Worm (Caenorhabditis elegans) whole organism, young adult: ENCODE measurements around the gene C17E7.9.
A peak's percentile ranks its signal among the peaks of the same experiment; 100 is the strongest.

Experiments
- B0261.1 ChIP-seq: sonication (generic microtip); optimal IDR thresholded peaks from 2 replicates; lab custom pipeline; 2016; ENCODE audit warnings: mild to moderate bottlenecking, missing genetic modification characterization, moderate library complexity, missing compliant biosample characterization
- C06A6.2 ChIP-seq: fragments of 200-800 bp; sonication (Bioruptor generic); conservative IDR thresholded peaks from 2 replicates; pipeline ENCODE4 v1.3.6; 2022; ENCODE audit warnings: missing genetic modification characterization, missing compliant biosample characterization
- F22D6.2 ChIP-seq: sonication (generic microtip); optimal IDR thresholded peaks from 2 replicates; lab custom pipeline; 2016; ENCODE audit warnings: mild to moderate bottlenecking, missing genetic modification characterization, missing compliant biosample characterization
- F37B4.10 ChIP-seq: fragments of 200-800 bp; sonication (Bioruptor generic); IDR thresholded peaks from 2 replicates; pipeline ENCODE4 v1.3.6; 2022; ENCODE audit warnings: missing genetic modification characterization, missing compliant biosample characterization
- K11D2.4 ChIP-seq: fragments of 200-800 bp; sonication (Bioruptor generic); IDR thresholded peaks from 2 replicates; pipeline ENCODE4 v1.3.6; 2022; ENCODE audit warnings: missing genetic modification reagents, missing genetic modification characterization, missing compliant biosample characterization
- Y53F4B.3 ChIP-seq: fragments of 200-800 bp; sonication (Bioruptor generic); IDR thresholded peaks from 2 replicates; pipeline ENCODE4 v1.3.6; 2022; ENCODE audit warnings: missing genetic modification reagents, missing genetic modification characterization, missing compliant biosample characterization
- athp-1 ChIP-seq: sonication (generic microtip); optimal IDR thresholded peaks from 2 replicates; lab custom pipeline; 2017; ENCODE audit warnings: mild to moderate bottlenecking, missing genetic modification characterization, missing compliant biosample characterization
- cebp-1 ChIP-seq, 2 experiments: fragments of 200-800 bp in 1 of 2; sonication (Bioruptor generic) in 1 of 2; sonication (generic microtip) in 1 of 2; IDR thresholded peaks in 1 of 2; optimal IDR thresholded peaks in 1 of 2; 2 replicates each; pipeline versions ENCODE4 v1.3.6 to Lab custom; 2017 to 2022; ENCODE audit warnings: missing compliant biosample characterization in 2 of 2, missing genetic modification characterization in 2 of 2, mild to moderate bottlenecking in 1 of 2, missing genetic modification reagents in 1 of 2, moderate library complexity in 1 of 2
- cebp-2 ChIP-seq: fragments of 200-800 bp; sonication (Bioruptor generic); IDR thresholded peaks from 2 replicates; pipeline ENCODE4 v1.3.6; 2022; ENCODE audit warnings: missing genetic modification characterization, missing compliant biosample characterization
- ceh-100 ChIP-seq: fragments of 200-800 bp; sonication (Bioruptor generic); IDR thresholded peaks from 2 replicates; pipeline ENCODE4 v1.3.6; 2022; ENCODE audit warnings: missing genetic modification reagents, missing genetic modification characterization, missing compliant biosample characterization
- chd-7 ChIP-seq: sonication (generic microtip); optimal IDR thresholded peaks from 2 replicates; lab custom pipeline; 2016; ENCODE audit warnings: mild to moderate bottlenecking, missing genetic modification characterization, moderate library complexity, missing compliant biosample characterization
- egl-18 ChIP-seq: fragments of 200-800 bp; sonication (Bioruptor generic); IDR thresholded peaks from 2 replicates; pipeline ENCODE4 v1.3.6; 2022; ENCODE audit warnings: missing genetic modification reagents, missing genetic modification characterization, missing compliant biosample characterization
- egl-44 ChIP-seq: fragments of 200-800 bp; sonication (Bioruptor generic); IDR thresholded peaks from 2 replicates; pipeline ENCODE4 v1.3.6; 2022; ENCODE audit warnings: missing genetic modification reagents, missing genetic modification characterization, missing compliant biosample characterization
- ets-4 ChIP-seq: fragments of 200-800 bp; sonication (Bioruptor generic); optimal IDR thresholded peaks from 2 replicates; lab custom pipeline; 2018; ENCODE audit warnings: mild to moderate bottlenecking, missing genetic modification characterization, missing compliant biosample characterization
- fkh-3 ChIP-seq: sonication (generic microtip); optimal IDR thresholded peaks from 2 replicates; lab custom pipeline; 2016; ENCODE audit warnings: mild to moderate bottlenecking, missing genetic modification characterization, missing compliant biosample characterization
- hlh-12 ChIP-seq: sonication (generic microtip); optimal IDR thresholded peaks from 2 replicates; lab custom pipeline; 2016; ENCODE audit warnings: missing genetic modification characterization, missing compliant biosample characterization
- hmg-1.2 ChIP-seq: fragments of 200-800 bp; sonication (Bioruptor generic); IDR thresholded peaks from 2 replicates; pipeline ENCODE4 v1.3.6; 2022; ENCODE audit warnings: missing genetic modification reagents, missing genetic modification characterization, missing compliant biosample characterization
- hrde-1 ChIP-seq: sonication (generic microtip); optimal IDR thresholded peaks from 2 replicates; lab custom pipeline; 2016; ENCODE audit warnings: missing genetic modification characterization, mild to moderate bottlenecking, missing compliant biosample characterization, moderate library complexity, missing genotype, missing genetic modification reagents, borderline replicate concordance
- lin-40 ChIP-seq: sonication (generic microtip); optimal IDR thresholded peaks from 2 replicates; lab custom pipeline; 2016; ENCODE audit warnings: missing genetic modification characterization, mild to moderate bottlenecking, missing compliant biosample characterization, missing genotype, missing genetic modification reagents
- lsy-27 ChIP-seq: sonication (generic microtip); optimal IDR thresholded peaks from 2 replicates; lab custom pipeline; 2017; ENCODE audit warnings: missing genetic modification characterization, mild to moderate bottlenecking, missing compliant biosample characterization, antibody characterized with exemption, missing genotype, borderline replicate concordance; ENCODE audit not compliant: insufficient read depth
- madf-3 ChIP-seq: fragments of 200-800 bp; sonication (Bioruptor generic); IDR thresholded peaks from 2 replicates; pipeline ENCODE4 v1.3.6; 2022; ENCODE audit warnings: missing genetic modification reagents, missing genetic modification characterization, missing compliant biosample characterization
- nfya-2 ChIP-seq: fragments of 200-800 bp; sonication (Bioruptor generic); IDR thresholded peaks from 2 replicates; pipeline ENCODE4 v1.3.6; 2022; ENCODE audit warnings: missing genetic modification reagents, missing genetic modification characterization, missing compliant biosample characterization
- nfyb-1 ChIP-seq: fragments of 200-800 bp; sonication (Bioruptor generic); IDR thresholded peaks from 2 replicates; pipeline ENCODE4 v1.3.6; 2022; ENCODE audit warnings: missing genetic modification reagents, missing genetic modification characterization, missing compliant biosample characterization
- nhr-120 ChIP-seq: fragments of 200-800 bp; sonication (Bioruptor generic); IDR thresholded peaks from 2 replicates; pipeline ENCODE4 v1.3.6; 2022; ENCODE audit warnings: missing genetic modification characterization, missing compliant biosample characterization
- nhr-27 ChIP-seq: fragments of 200-800 bp; sonication (Bioruptor generic); optimal IDR thresholded peaks from 2 replicates; lab custom pipeline; 2018; ENCODE audit warnings: mild to moderate bottlenecking, missing genetic modification characterization, moderate library complexity, missing compliant biosample characterization
- nhr-80 ChIP-seq: sonication (generic microtip); optimal IDR thresholded peaks from 2 replicates; lab custom pipeline; 2016; ENCODE audit warnings: missing genetic modification characterization, missing compliant biosample characterization
- nhr-90 ChIP-seq: sonication (generic microtip); optimal IDR thresholded peaks from 2 replicates; lab custom pipeline; 2016; ENCODE audit warnings: missing genotype, mild to moderate bottlenecking, missing genetic modification characterization, missing compliant biosample characterization
- snpc-4 ChIP-seq, 5 experiments: fragments of 150-350 bp in 1 of 5; sonication (generic microtip) in 4 of 5; optimal IDR thresholded peaks; 2 replicates each; lab custom pipeline; 2014 to 2018; ENCODE audit warnings: missing genetic modification characterization in 5 of 5, missing biosample characterization in 3 of 5, antibody characterized with exemption in 2 of 5, mild to moderate bottlenecking in 2 of 5, missing compliant biosample characterization in 2 of 5, missing genotype in 2 of 5, moderate library complexity in 2 of 5, missing genetic modification reagents in 1 of 5
- somi-1 ChIP-seq: fragments of 200-800 bp; sonication (Bioruptor generic); optimal IDR thresholded peaks from 2 replicates; lab custom pipeline; 2018; ENCODE audit warnings: mild to moderate bottlenecking, missing genetic modification characterization, missing compliant biosample characterization
- ztf-26 ChIP-seq: sonication (generic microtip); optimal IDR thresholded peaks from 2 replicates; lab custom pipeline; 2017; ENCODE audit warnings: missing genetic modification characterization, missing compliant biosample characterization
- ztf-6 ChIP-seq: fragments of 200-800 bp; sonication (Bioruptor generic); IDR thresholded peaks from 2 replicates; pipeline ENCODE4 v1.3.6; 2022; ENCODE audit warnings: missing genetic modification reagents, missing genetic modification characterization, missing compliant biosample characterization

Gene C17E7.9

ce11 chrV:3890761-3891160, at the start of gene C17E7.9:
Gene C17E7.9 (minus strand): TSS chrV:3890861.
- no peak for TF ChIP-seq F22D6.2
- no peak for TF ChIP-seq fkh-3 (tag; lab: Kevin White, UChicago)
- no peak for TF ChIP-seq C06A6.2
- TF ChIP-seq B0261.1 (tag; lab: Kevin White, UChicago) = no peak
- no peak for TF ChIP-seq cebp-1 (GFP tag; IDR thresholded peaks at IDR 0.05; lab: Robert Waterston, UW)
- no peak for TF ChIP-seq cebp-1 (tag; optimal IDR thresholded peaks at IDR 0.05; lab: Kevin White, UChicago)

- TF ChIP-seq cebp-1 (GFP tag; IDR thresholded peaks at IDR 0.05; lab: Robert Waterston, UW) = no peak
- TF ChIP-seq cebp-1 (tag; optimal IDR thresholded peaks at IDR 0.05; lab: Kevin White, UChicago) = no peak
- no peak for TF ChIP-seq Y53F4B.3 (GFP tag; lab: Robert Waterston, UW)
- TF ChIP-seq egl-44 = no peak
- TF ChIP-seq nfyb-1 = no peak
Observed at ce11 chrV:3938789-3939188, 48.1 kb upstream of the C17E7.9 start, which contains the start of gene cyp-35B1. Gene cyp-35B1 (plus strand): TSS chrV:3939032.

- TF ChIP-seq nfyb-1 (no peak), nhr-80 (tag; lab: Kevin White, UChicago) (peak; percentile 5)
Observed at ce11 chrV:3935892-3936478, 45.3 kb upstream of the C17E7.9 start, which contains the start of gene cyp-35A5. Gene cyp-35A5 (plus strand): TSS chrV:3936326.

ce11 chrV:3931326-3931725, 40.7 kb upstream of the C17E7.9 start, which contains the start of gene srx-63:
Gene srx-63 (plus strand): TSS chrV:3931626.
- no peak for TF ChIP-seq ztf-6 (GFP tag; lab: Robert Waterston, UW)
- TF ChIP-seq nhr-90 (tag; lab: Kevin White, UChicago) = no peak
- TF ChIP-seq ztf-26 (tag; lab: Kevin White, UChicago) = no peak
- TF ChIP-seq lsy-27 (tag; lab: Kevin White, UChicago) = no peak
- TF ChIP-seq somi-1 (GFP tag; lab: Kevin White, UChicago) = no peak
- TF ChIP-seq hlh-12 (tag; lab: Kevin White, UChicago) = no peak
- no peak for TF ChIP-seq nhr-27 (tag; lab: Kevin White, UChicago)

- no peak for TF ChIP-seq hrde-1 (tag; lab: Kevin White, UChicago)
- TF ChIP-seq, all 124 proteins: peak for 0
Observed at ce11 chrV:3929099-3929498, 38.4 kb upstream of the C17E7.9 start, which contains the start of gene srx-64. Gene srx-64 (plus strand): TSS chrV:3929399.

- TF ChIP-seq cebp-2 (GFP tag; lab: Robert Waterston, UW) = no peak
- peak; percentile 57 for TF ChIP-seq hmg-1.2 (GFP tag; lab: Robert Waterston, UW)
- no peak for TF ChIP-seq hrde-1 (tag; lab: Kevin White, UChicago)
- no peak for TF ChIP-seq athp-1 (tag; lab: Kevin White, UChicago)
- 0 out of 2 replicates have a peak, but pooled peaks have one; percentile 78 for TF ChIP-seq F37B4.10 (GFP tag; lab: Robert Waterston, UW)
- TF ChIP-seq C06A6.2 = no peak
- 0 out of 2 replicates have a peak, but pooled peaks have one; percentile 43 for TF ChIP-seq nhr-120 (GFP tag; lab: Robert Waterston, UW)
- TF ChIP-seq madf-3 (GFP tag; lab: Robert Waterston, UW) = no peak
- TF ChIP-seq ceh-100 = no peak
- no peak for TF ChIP-seq K11D2.4 (GFP tag; lab: Robert Waterston, UW)
- TF ChIP-seq snpc-4 (GFP tag; optimal IDR thresholded peaks at IDR 0.05; lab: Kevin White, UChicago) = no peak
- TF ChIP-seq snpc-4 (tag; optimal IDR thresholded peaks at IDR 0.05; lab: Kevin White, UChicago) = peak in 2 of 4 experiments; percentile 74 to 84
- no peak for TF ChIP-seq nfya-2 (GFP tag; lab: Robert Waterston, UW)
- TF ChIP-seq chd-7 (tag; lab: Kevin White, UChicago) = no peak
- 0 out of 2 replicates have a peak, but pooled peaks have one; percentile 30 for TF ChIP-seq egl-18
- no peak for TF ChIP-seq ets-4 (GFP tag; lab: Kevin White, UChicago)
- TF ChIP-seq lin-40 (tag; lab: Kevin White, UChicago) = no peak
Observed at ce11 chrV:3927522-3927921, 36.9 kb upstream of the C17E7.9 start.
